Worm (Caenorhabditis elegans) whole organism, L4 larva: ENCODE results near the gene W05H7.1.
"Not testable (repeated sequence)": the region's sequence is repeated elsewhere in the genome, so short reads cannot be mapped to it uniquely, and the experiment has no call there.

ENCODE experiments used
- F10B5.3 ChIP-seq: sonication (generic microtip); optimal IDR thresholded peaks from 2 replicates; lab custom pipeline; 2016; ENCODE audit warnings: mild to moderate bottlenecking, missing genetic modification characterization, missing compliant biosample characterization
- F37D6.2 ChIP-seq: sonication (generic microtip); optimal IDR thresholded peaks from 2 replicates; lab custom pipeline; 2016; ENCODE audit warnings: mild to moderate bottlenecking, missing genetic modification characterization, missing compliant biosample characterization
- F49E8.2 ChIP-seq: sonication (generic microtip); optimal IDR thresholded peaks from 2 replicates; lab custom pipeline; 2016; ENCODE audit warnings: missing compliant biosample characterization, mild to moderate bottlenecking, missing genetic modification characterization, borderline replicate concordance
- R02D3.7 ChIP-seq: fragments of 150-350 bp; sonication (generic microtip); optimal IDR thresholded peaks from 3 replicates; lab custom pipeline; 2014; ENCODE audit warnings: missing biosample characterization, missing genetic modification characterization
- T26A8.4 ChIP-seq: fragments of 200-800 bp; sonication (Bioruptor generic); IDR thresholded peaks from 2 replicates; pipeline ENCODE4 v1.3.6; 2022; ENCODE audit warnings: missing genetic modification characterization, missing compliant biosample characterization
- Y105C5A.15 ChIP-seq: fragments of 200-800 bp; sonication (Bioruptor generic); IDR thresholded peaks from 2 replicates; pipeline ENCODE4 v1.3.6; 2022; ENCODE audit warnings: missing genetic modification characterization, missing compliant biosample characterization
- Y5F2A.4 ChIP-seq: fragments of 200-800 bp; sonication (Bioruptor generic); optimal IDR thresholded peaks from 2 replicates; lab custom pipeline; 2018; ENCODE audit warnings: mild to moderate bottlenecking, missing genetic modification characterization, missing compliant biosample characterization
- aha-1 ChIP-seq: fragments of 150-350 bp; peaks from one replicate; lab custom pipeline; 2014; ENCODE audit warnings: missing biosample characterization, missing genetic modification characterization
- aly-2 ChIP-seq: sonication (generic microtip); optimal IDR thresholded peaks from 2 replicates; lab custom pipeline; 2018; ENCODE audit warnings: missing biosample characterization, missing genetic modification characterization
- ceh-32 ChIP-seq: sonication (generic microtip); optimal IDR thresholded peaks from 2 replicates; lab custom pipeline; 2016; ENCODE audit warnings: mild to moderate bottlenecking, missing genetic modification characterization, missing compliant biosample characterization; ENCODE audit not compliant: poor library complexity
- ceh-62 ChIP-seq: sonication (generic microtip); optimal IDR thresholded peaks from 2 replicates; lab custom pipeline; 2017; ENCODE audit warnings: missing biosample characterization, missing genetic modification characterization
- ctbp-1 ChIP-seq: fragments of 200-800 bp; sonication (Bioruptor generic); IDR thresholded peaks from 2 replicates; pipeline ENCODE4 v1.3.6; 2022; ENCODE audit warnings: missing genetic modification reagents, missing genetic modification characterization, missing compliant biosample characterization
- daf-16 ChIP-seq, 3 experiments: sonication (generic microtip); optimal IDR thresholded peaks; 2 replicates each; lab custom pipeline; 2016 to 2017; ENCODE audit warnings: missing genetic modification characterization in 3 of 3, missing genetic modification reagents in 3 of 3, mild to moderate bottlenecking in 2 of 3, missing compliant biosample characterization in 2 of 3, missing biosample characterization in 1 of 3, moderate library complexity in 1 of 3
- daf-8 ChIP-seq: fragments of 200-800 bp; sonication (Bioruptor generic); IDR thresholded peaks from 2 replicates; pipeline ENCODE4 v1.3.6; 2022; ENCODE audit warnings: missing genetic modification characterization, missing compliant biosample characterization
- dmd-9 ChIP-seq: fragments of 200-800 bp; sonication (Bioruptor generic); IDR thresholded peaks from 2 replicates; pipeline ENCODE4 v1.3.6; 2022; ENCODE audit warnings: missing genetic modification reagents, missing genetic modification characterization, missing compliant biosample characterization
- egl-27 ChIP-seq: sonication (generic microtip); optimal IDR thresholded peaks from 3 replicates; lab custom pipeline; 2017; ENCODE audit warnings: missing biosample characterization, missing genetic modification reagents, missing genetic modification characterization
- egl-43 ChIP-seq: fragments of 200-800 bp; sonication (Bioruptor generic); IDR thresholded peaks from 2 replicates; pipeline ENCODE4 v1.3.6; 2022; ENCODE audit warnings: missing genetic modification reagents, missing genetic modification characterization, missing compliant biosample characterization
- fkh-10 ChIP-seq: fragments of 150-350 bp; optimal IDR thresholded peaks from 2 replicates; lab custom pipeline; 2014; ENCODE audit warnings: missing biosample characterization, missing genetic modification reagents, missing genetic modification characterization
- fos-1 ChIP-seq: fragments of 150-350 bp; optimal IDR thresholded peaks from 2 replicates; lab custom pipeline; 2014; ENCODE audit warnings: missing biosample characterization, missing genetic modification characterization
- hlh-30 ChIP-seq: sonication (generic microtip); optimal IDR thresholded peaks from 2 replicates; lab custom pipeline; 2017; ENCODE audit warnings: antibody characterized with exemption, mild to moderate bottlenecking, missing genetic modification characterization, missing compliant biosample characterization; ENCODE audit not compliant: insufficient read depth
- hmg-1.1 ChIP-seq: fragments of 200-800 bp; sonication (Bioruptor generic); IDR thresholded peaks from 2 replicates; pipeline ENCODE4 v1.3.6; 2022; ENCODE audit warnings: missing genetic modification reagents, missing genetic modification characterization, missing compliant biosample characterization
- lin-13 ChIP-seq: fragments of 150-350 bp; optimal IDR thresholded peaks from 2 replicates; lab custom pipeline; 2014; ENCODE audit warnings: missing biosample characterization, missing genetic modification reagents, missing genetic modification characterization
- lsy-2 ChIP-seq, 2 experiments: fragments of 150-350 bp in 1 of 2; sonication (generic microtip) in 1 of 2; optimal IDR thresholded peaks; 2 replicates each; lab custom pipeline; 2014 to 2017; ENCODE audit warnings: missing biosample characterization in 2 of 2, missing genetic modification characterization in 2 of 2
- mdl-1 ChIP-seq, 2 experiments: fragments of 150-350 bp in 1 of 2; sonication (generic microtip) in 1 of 2; optimal IDR thresholded peaks; 2 replicates each; lab custom pipeline; 2014 to 2017; ENCODE audit warnings: missing biosample characterization in 2 of 2, missing genetic modification characterization in 2 of 2
- mep-1 ChIP-seq: fragments of 150-350 bp; sonication (generic microtip); optimal IDR thresholded peaks from 3 replicates; lab custom pipeline; 2014; ENCODE audit warnings: missing biosample characterization, missing genetic modification characterization
- mes-2 ChIP-seq: sonication (generic microtip); optimal IDR thresholded peaks from 2 replicates; lab custom pipeline; 2016; ENCODE audit warnings: missing genotype, mild to moderate bottlenecking, missing genetic modification characterization, missing compliant biosample characterization; ENCODE audit not compliant: poor library complexity, severe bottlenecking
- nhr-10 ChIP-seq: fragments of 150-350 bp; optimal IDR thresholded peaks from 2 replicates; lab custom pipeline; 2014; ENCODE audit warnings: missing biosample characterization, missing genetic modification characterization
- nhr-11 ChIP-seq: fragments of 150-350 bp; optimal IDR thresholded peaks from 2 replicates; lab custom pipeline; 2014; ENCODE audit warnings: missing biosample characterization, missing genetic modification characterization
- nhr-42 ChIP-seq: fragments of 200-800 bp; sonication (Bioruptor generic); IDR thresholded peaks from 2 replicates; pipeline ENCODE4 v1.3.6; 2022; ENCODE audit warnings: missing genetic modification characterization, missing compliant biosample characterization
- nhr-6 ChIP-seq: fragments of 150-350 bp; optimal IDR thresholded peaks from 2 replicates; lab custom pipeline; 2014; ENCODE audit warnings: missing biosample characterization, missing genetic modification characterization
- pqm-1 ChIP-seq: sonication (generic microtip); optimal IDR thresholded peaks from 2 replicates; lab custom pipeline; 2017; ENCODE audit warnings: missing biosample characterization, missing genetic modification characterization
- rbr-2 ChIP-seq: sonication (generic microtip); optimal IDR thresholded peaks from 2 replicates; lab custom pipeline; 2016; ENCODE audit warnings: missing genotype, missing genetic modification characterization, missing compliant biosample characterization
- sdz-12 ChIP-seq: fragments of 200-800 bp; sonication (Bioruptor generic); optimal IDR thresholded peaks from 2 replicates; lab custom pipeline; 2018; ENCODE audit warnings: mild to moderate bottlenecking, missing genetic modification characterization, missing compliant biosample characterization
- set-16 ChIP-seq: fragments of 200-800 bp; sonication (Bioruptor generic); IDR thresholded peaks from 2 replicates; pipeline ENCODE4 v1.3.6; 2022; ENCODE audit warnings: missing genetic modification reagents, missing genetic modification characterization, missing compliant biosample characterization
- spr-3 ChIP-seq: fragments of 200-800 bp; sonication (Bioruptor generic); optimal IDR thresholded peaks from 2 replicates; lab custom pipeline; 2018; ENCODE audit warnings: mild to moderate bottlenecking, missing genetic modification characterization, missing compliant biosample characterization
- tag-97 ChIP-seq: fragments of 200-800 bp; sonication (Bioruptor generic); IDR thresholded peaks from 2 replicates; pipeline ENCODE4 v1.3.6; 2022; ENCODE audit warnings: missing genetic modification characterization, missing compliant biosample characterization
- unc-62 ChIP-seq, 3 experiments: fragments of 150-350 bp in 1 of 3; sonication (generic microtip); optimal IDR thresholded peaks in 2 of 3; peaks in 1 of 3; 1 replicate in 1 of 3; 2 replicates in 2 of 3; lab custom pipeline; 2014 to 2017; ENCODE audit warnings: missing biosample characterization in 3 of 3, missing genetic modification characterization in 3 of 3, missing genetic modification reagents in 3 of 3, missing genotype in 1 of 3
- vab-7 ChIP-seq: fragments of 200-800 bp; sonication (Bioruptor generic); IDR thresholded peaks from 2 replicates; pipeline ENCODE4 v1.3.6; 2022; ENCODE audit warnings: missing genetic modification reagents, missing genetic modification characterization, missing compliant biosample characterization
- zag-1 ChIP-seq: fragments of 150-350 bp; optimal IDR thresholded peaks from 2 replicates; lab custom pipeline; 2014; ENCODE audit warnings: missing biosample characterization, missing genetic modification characterization
- ztf-7 ChIP-seq: fragments of 150-350 bp; optimal IDR thresholded peaks from 2 replicates; lab custom pipeline; 2014; ENCODE audit warnings: missing biosample characterization, missing genetic modification characterization

Gene W05H7.1

DNA sequence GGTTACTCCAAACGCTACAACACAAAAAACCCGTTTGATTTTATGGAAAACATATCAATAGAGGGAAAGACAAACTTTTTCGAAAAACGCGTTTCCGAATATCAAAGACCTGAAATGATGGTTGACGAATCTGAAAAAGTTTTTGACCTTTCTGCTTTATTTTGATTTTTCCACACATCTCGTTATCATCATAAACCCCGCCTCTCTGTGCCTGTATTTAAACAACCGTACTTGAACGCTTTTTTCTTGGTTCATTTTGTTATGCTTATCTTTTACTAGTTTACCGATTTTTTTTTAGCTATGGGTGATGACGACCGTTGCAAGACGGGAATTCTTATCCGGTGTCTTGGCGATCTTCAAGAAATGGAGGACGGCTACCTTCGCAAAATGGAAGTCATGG, 19.9 kb upstream of the W05H7.1 start, which contains the start of gene F19G12.1:
Gene F19G12.1, plus strand, starts transcription at position 301 of the 400 bp plus-strand sequence.
- TF ChIP-seq tag-97 (GFP tag; lab: Robert Waterston, UW); R02D3.7 (tag; lab: Kevin White, UChicago); T26A8.4: not testable (repeated sequence)

DNA sequence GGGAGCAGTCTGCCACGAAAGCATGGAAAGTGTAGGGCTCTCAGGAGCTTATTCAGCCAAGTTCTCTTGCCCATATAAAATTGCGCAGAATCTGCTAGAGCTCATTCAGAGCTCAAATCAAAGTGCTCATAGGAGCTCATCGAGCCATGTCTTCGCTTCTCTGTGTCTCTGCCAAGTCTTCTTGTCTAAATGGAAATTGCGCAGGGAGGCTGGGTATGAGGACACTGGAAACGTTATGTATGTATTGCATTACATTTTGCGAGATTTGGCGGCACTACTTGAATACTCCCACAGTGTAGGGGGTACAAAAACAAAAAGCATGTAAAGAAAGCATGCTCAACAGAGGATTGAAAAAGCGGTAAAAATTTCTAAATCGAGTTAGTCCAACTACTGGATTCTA, 13.5 kb upstream of the W05H7.1 start:
- TF ChIP-seq unc-62 (GFP tag; optimal IDR thresholded peaks at IDR 0.05 in 1 of 2; lab: Kevin White, UChicago) (peak in 1 of 2 experiments; percentile 56), unc-62 (tag; optimal IDR thresholded peaks at IDR 0.05; lab: Kevin White, UChicago) (no peak), ctbp-1 (GFP tag; lab: Robert Waterston, UW) (no peak), F37D6.2 (tag; lab: Kevin White, UChicago) (peak; percentile 32), sdz-12 (GFP tag; lab: Kevin White, UChicago) (no peak), lsy-2 (tag; optimal IDR thresholded peaks at IDR 0.05; lab: Kevin White, UChicago) (peak in 1 of 2 experiments; percentile 14), nhr-10 (no peak), mep-1 (tag; lab: Kevin White, UChicago) (peak; percentile 3), aly-2 (tag; lab: Kevin White, UChicago) (no peak), fkh-10 (GFP tag; lab: Kevin White, UChicago) (peak; percentile 40), ceh-62 (tag; lab: Kevin White, UChicago) (no peak), egl-43 (GFP tag; lab: Robert Waterston, UW) (0 out of 2 replicates have a peak, but pooled peaks have one; percentile 54), F10B5.3 (tag; lab: Kevin White, UChicago) (no peak), hmg-1.1 (GFP tag; lab: Robert Waterston, UW) (peak; percentile 32; the same call in 1 of the 2 replicates), nhr-11 (tag; lab: Kevin White, UChicago) (no peak), mes-2 (tag; lab: Kevin White, UChicago) (peak; percentile 46)
- TF ChIP-seq, all 104 proteins: peak for 8

DNA sequence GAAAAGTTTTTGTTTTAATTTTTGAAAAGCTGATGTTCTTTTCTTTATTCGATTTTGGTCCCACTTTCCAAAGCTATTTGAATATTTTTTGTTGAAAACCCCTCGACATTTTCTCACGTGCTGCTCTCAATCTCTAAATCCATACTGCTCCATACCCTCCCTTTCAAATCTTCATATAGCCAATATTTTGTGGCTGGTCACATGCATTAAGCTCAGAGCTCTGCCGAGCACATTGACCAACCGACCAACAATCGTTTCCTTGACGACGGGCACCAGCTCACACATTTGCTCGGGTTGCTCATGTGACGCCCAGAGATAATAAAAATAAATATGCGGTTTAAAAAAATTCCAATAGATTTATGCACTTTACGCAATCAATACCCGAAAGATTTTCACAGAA, 11.6 kb upstream of the W05H7.1 start:
- TF ChIP-seq dmd-9 (no peak), mep-1 (tag; lab: Kevin White, UChicago) (peak; percentile 28), mes-2 (tag; lab: Kevin White, UChicago) (peak; percentile 32), rbr-2 (tag; lab: Kevin White, UChicago) (peak; percentile 30), F49E8.2 (tag; lab: Kevin White, UChicago) (no peak), vab-7 (GFP tag; lab: Robert Waterston, UW) (0 out of 2 replicates have a peak, but pooled peaks have one; percentile 33), hlh-30 (tag; lab: Kevin White, UChicago) (peak; percentile 52), Y105C5A.15 (GFP tag; lab: Robert Waterston, UW) (0 out of 2 replicates have a peak, but pooled peaks have one; percentile 22), daf-8 (GFP tag; lab: Robert Waterston, UW) (no peak), ceh-62 (tag; lab: Kevin White, UChicago) (no peak), F37D6.2 (tag; lab: Kevin White, UChicago) (peak; percentile 69), hmg-1.1 (GFP tag; lab: Robert Waterston, UW) (0 out of 2 replicates have a peak, but pooled peaks have one; percentile 25), sdz-12 (GFP tag; lab: Kevin White, UChicago) (no peak), mdl-1 (tag; optimal IDR thresholded peaks at IDR 0.05; lab: Kevin White, UChicago) (peak in 1 of 2 experiments; percentile 53)

DNA sequence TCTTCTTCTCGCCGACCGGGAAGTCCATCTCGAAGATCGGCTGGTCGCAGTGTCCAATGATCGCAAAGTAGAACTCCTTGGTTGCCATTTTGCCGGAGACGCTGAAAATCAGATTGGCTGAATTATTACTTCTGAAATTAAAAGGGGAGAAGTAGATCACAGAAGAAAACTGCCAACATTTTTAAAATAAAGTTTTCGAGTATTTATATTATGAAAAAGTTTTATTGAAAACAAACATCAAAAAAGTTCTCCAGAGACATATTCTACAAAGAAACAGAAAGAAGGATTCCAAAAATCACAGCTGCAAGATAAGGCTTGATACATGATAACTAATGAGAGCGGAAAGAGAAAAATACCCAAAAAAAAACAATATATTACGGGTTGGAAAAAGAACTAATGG, 10.4 kb upstream of the W05H7.1 start, which contains the start of gene sedl-1:
Gene sedl-1, minus strand, starts transcription at position 101 of the 400 bp plus-strand sequence.
- no peak for TF ChIP-seq zag-1
- TF ChIP-seq ceh-32 (tag; lab: Kevin White, UChicago): no peak
- TF ChIP-seq aha-1 (tag; lab: Kevin White, UChicago): peak; percentile 24
- TF ChIP-seq, all 104 proteins: peak for 1

DNA sequence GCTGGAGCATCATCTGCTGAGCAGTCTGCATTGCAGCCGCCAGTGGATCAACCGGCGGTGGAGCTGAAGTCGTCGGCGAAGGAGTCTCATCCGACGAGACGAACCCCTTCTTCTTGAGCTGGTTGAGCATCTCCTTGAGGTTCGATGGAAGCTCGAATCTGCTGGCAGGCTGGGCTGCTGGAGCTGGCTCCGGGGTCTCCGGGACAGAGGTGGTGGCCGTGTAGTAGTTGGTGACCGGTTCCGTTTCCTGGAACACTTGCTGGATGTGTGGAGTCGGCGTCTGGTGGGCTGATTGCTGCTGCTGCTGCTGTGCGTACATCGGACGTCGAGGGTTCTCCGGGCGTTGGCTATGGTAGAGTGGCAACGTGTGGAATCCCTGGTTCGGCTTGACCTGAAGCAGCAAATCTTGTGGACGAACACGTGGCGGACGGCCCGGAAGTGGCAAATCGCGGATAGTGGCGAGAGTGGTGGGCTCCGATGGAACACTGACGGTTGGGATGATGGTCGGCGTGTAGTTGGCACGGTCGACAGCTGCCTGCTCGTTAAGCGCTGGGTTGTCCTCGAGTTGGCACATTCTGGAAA, 8.9 kb upstream of the W05H7.1 start:
- TF ChIP-seq nhr-6 (tag; lab: Kevin White, UChicago) (no peak), lin-13 (GFP tag; lab: Kevin White, UChicago) (no peak), daf-16 (GFP tag; optimal IDR thresholded peaks at IDR 0.05; lab: Kevin White, UChicago) (no peak), daf-16 (tag; optimal IDR thresholded peaks at IDR 0.05; lab: Kevin White, UChicago) (no peak), set-16 (GFP tag; lab: Robert Waterston, UW) (peak; percentile 93), nhr-42 (GFP tag; lab: Robert Waterston, UW) (no peak), aha-1 (tag; lab: Kevin White, UChicago) (peak; percentile 15), ceh-32 (tag; lab: Kevin White, UChicago) (no peak), egl-27 (tag; lab: Kevin White, UChicago) (no peak), pqm-1 (tag; lab: Kevin White, UChicago) (no peak), fos-1 (no peak), Y5F2A.4 (GFP tag; lab: Kevin White, UChicago) (no peak), ctbp-1 (GFP tag; lab: Robert Waterston, UW) (no peak), lsy-2 (tag; optimal IDR thresholded peaks at IDR 0.05; lab: Kevin White, UChicago) (no peak), ztf-7 (no peak), spr-3 (no peak)
